Worm (Caenorhabditis elegans) whole organism, L1 larva: ENCODE measurements around the gene srh-201.

Experiments used
- C16A3.4 ChIP-seq: fragments of 150-350 bp; optimal IDR thresholded peaks from 2 replicates; lab custom pipeline; 2014; ENCODE audit warnings: missing biosample characterization, missing genetic modification characterization
- elt-3 ChIP-seq, 6 experiments: fragments of 150-350 bp in 1 of 6; sonication (generic microtip); optimal IDR thresholded peaks; 2 replicates each; lab custom pipeline; 2017 to 2018; ENCODE audit warnings: missing biosample characterization in 6 of 6, missing genetic modification characterization in 6 of 6, inconsistent platforms in 1 of 6
- fos-1 ChIP-seq: fragments of 150-350 bp; optimal IDR thresholded peaks from 2 replicates; lab custom pipeline; 2014; ENCODE audit warnings: missing biosample characterization, missing genetic modification characterization
- mep-1 ChIP-seq: fragments of 150-350 bp; optimal IDR thresholded peaks from 2 replicates; lab custom pipeline; 2014; ENCODE audit warnings: missing biosample characterization, missing genetic modification characterization
- snpc-4 ChIP-seq: fragments of 150-350 bp; optimal IDR thresholded peaks from 2 replicates; lab custom pipeline; 2014; ENCODE audit warnings: missing biosample characterization, missing genetic modification characterization

- TF ChIP-seq snpc-4 (no peak), elt-3 (tag; optimal IDR thresholded peaks at IDR 0.05; lab: Kevin White, UChicago) (no peak), fos-1 (no peak), C16A3.4 (tag; lab: Kevin White, UChicago) (no peak), mep-1 (tag; lab: Kevin White, UChicago) (no peak)
These were observed 49.5 kb upstream of the srh-201 start for ce11 chrV:9063134-9063533.
